Fruit fly (Drosophila melanogaster): ENCODE results near the gene Hmgcr.

Gene Hmgcr

DNA sequence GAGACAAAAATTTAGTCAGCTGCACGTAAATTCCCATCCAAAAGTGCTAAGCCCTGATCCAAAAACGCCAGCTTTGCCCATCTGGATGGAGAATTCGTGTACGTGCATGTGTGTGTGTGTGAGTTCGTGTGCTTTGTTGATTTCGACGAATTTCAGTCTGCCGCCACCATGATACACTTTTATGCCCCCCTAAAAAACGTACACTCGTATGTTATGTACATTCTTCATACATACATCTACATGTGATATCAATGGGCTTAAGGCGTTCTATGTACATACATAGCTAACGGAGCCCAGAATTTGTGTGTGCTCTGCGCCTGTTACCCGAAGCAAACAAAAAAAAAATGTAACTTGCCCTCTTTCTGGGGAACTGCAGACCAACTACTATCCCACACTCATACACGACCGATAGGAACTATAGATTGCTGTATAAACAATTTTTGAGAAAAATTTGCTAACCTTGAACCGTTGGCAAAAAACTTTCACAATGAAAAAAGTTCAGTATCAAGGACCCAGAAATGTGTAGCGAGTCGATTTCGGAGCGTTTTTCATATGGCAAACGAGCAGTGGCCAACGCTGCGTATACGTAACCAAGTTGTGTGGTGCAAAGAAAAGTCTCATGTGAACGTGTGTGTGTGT lies 7.3 kb upstream of the Hmgcr start (continued):
- peak; percentile 46 for TF ChIP-seq CG2678 (tag; optimal IDR thresholded peaks at IDR 0.05)
- peak; percentile 66 for TF ChIP-seq CG18599 (GFP tag; optimal IDR thresholded peaks at IDR 0.05)
- peak; percentile 35 for TF ChIP-seq CG15601 (tag; optimal IDR thresholded peaks at IDR 0.05)
- peak; percentile 2 for TF ChIP-seq Dek (tag; optimal IDR thresholded peaks at IDR 0.05)
- TF ChIP-seq gsb-n (tag; optimal IDR thresholded peaks at IDR 0.05), result no peak
- TF ChIP-seq D19A (tag; optimal IDR thresholded peaks at IDR 0.05), result peak; percentile 38
- TF ChIP-seq zen2 (GFP tag; IDR thresholded peaks at IDR 0.05; ENCODE audit: partially characterized antibody), result no peak
- no peak for TF ChIP-seq CG9215 (GFP tag; IDR thresholded peaks at IDR 0.05)
- TF ChIP-seq Camta (GFP tag; optimal IDR thresholded peaks at IDR 0.05), result no peak
- TF ChIP-seq CG2116 (GFP tag; optimal IDR thresholded peaks at IDR 0.05), result no peak
- TF ChIP-seq btn (GFP tag; optimal IDR thresholded peaks at IDR 0.05), result no peak
- peak; percentile 11 for TF ChIP-seq Blimp-1 (GFP tag; optimal IDR thresholded peaks at IDR 0.05)
- peak; percentile 42 for TF ChIP-seq fd64A (GFP tag; optimal IDR thresholded peaks at IDR 0.05)
- TF ChIP-seq fru (optimal IDR thresholded peaks at IDR 0.05), result no peak
- no peak for TF ChIP-seq tx (GFP tag; optimal IDR thresholded peaks at IDR 0.05)
- peak; percentile 46; the same call in 1 of the 2 replicates for TF ChIP-seq vvl (GFP tag; IDR thresholded peaks at IDR 0.05)
- no peak for TF ChIP-seq CG10147 (GFP tag; optimal IDR thresholded peaks at IDR 0.05)
- no peak for TF ChIP-seq Abd-B (GFP tag; optimal IDR thresholded peaks at IDR 0.05)
- TF ChIP-seq CG9437 (GFP tag; optimal IDR thresholded peaks at IDR 0.05), result peak; percentile 26
- no peak for TF ChIP-seq HLH4C (GFP tag; IDR thresholded peaks at IDR 0.05; ENCODE audit: partially characterized antibody)
- no peak for TF ChIP-seq CG6272 (GFP tag; IDR thresholded peaks at IDR 0.05)
- TF ChIP-seq yki (optimal IDR thresholded peaks at IDR 0.05), result no peak
- TF ChIP-seq CG18476 (GFP tag; optimal IDR thresholded peaks at IDR 0.05), result no peak
- no peak for TF ChIP-seq bowl (GFP tag; IDR thresholded peaks at IDR 0.05)
- TF ChIP-seq CG6175 (GFP tag; IDR thresholded peaks at IDR 0.05), result no peak
- TF ChIP-seq CG4730 (GFP tag; IDR thresholded peaks at IDR 0.05), result no peak
- TF ChIP-seq Hr51 (GFP tag; optimal IDR thresholded peaks at IDR 0.05), result no peak
- TF ChIP-seq CG17359 (tag; optimal IDR thresholded peaks at IDR 0.05), result peak; percentile 18
- TF ChIP-seq CG3281 (GFP tag; optimal IDR thresholded peaks at IDR 0.05), result peak; percentile 33
- no peak for TF ChIP-seq CG7745 (tag; optimal IDR thresholded peaks at IDR 0.05)
- TF ChIP-seq Bteb2 (GFP tag; optimal IDR thresholded peaks at IDR 0.05), result no peak
- no peak for TF ChIP-seq GATAe (GFP tag; conservative IDR thresholded peaks at IDR 0.05)
- TF ChIP-seq CG6813 (GFP tag; optimal IDR thresholded peaks at IDR 0.05), result no peak
- peak; percentile 55 for TF ChIP-seq CG12769 (tag; optimal IDR thresholded peaks at IDR 0.05)
- peak; percentile 81 for TF ChIP-seq sug (tag; optimal IDR thresholded peaks at IDR 0.05)
- peak; percentile 11 for TF ChIP-seq Sox100B (GFP tag; optimal IDR thresholded peaks at IDR 0.05)
- 0 out of 2 replicates have a peak, but pooled peaks have one; percentile 7 for TF ChIP-seq CG17612 (GFP tag; IDR thresholded peaks at IDR 0.05)
- no peak for TF ChIP-seq grn (GFP tag; optimal IDR thresholded peaks at IDR 0.05)
- no peak for TF ChIP-seq sens-2 (GFP tag; IDR thresholded peaks at IDR 0.05)
- no peak for TF ChIP-seq pb (GFP tag; optimal IDR thresholded peaks at IDR 0.05)
- TF ChIP-seq jumu (GFP tag; optimal IDR thresholded peaks at IDR 0.05), result no peak
- peak; percentile 30 for TF ChIP-seq Fer3 (tag; optimal IDR thresholded peaks at IDR 0.05)
- 0 out of 2 replicates have a peak, but pooled peaks have one; percentile 7 for TF ChIP-seq toy (GFP tag; IDR thresholded peaks at IDR 0.05)
- TF ChIP-seq lab (GFP tag; optimal IDR thresholded peaks at IDR 0.05), result peak; percentile 68
- no peak for TF ChIP-seq fd102C (GFP tag; optimal IDR thresholded peaks at IDR 0.05)
- no peak for TF ChIP-seq sisA (GFP tag; IDR thresholded peaks at IDR 0.05)
- peak; percentile 49; the same call in 1 of the 2 replicates for TF ChIP-seq CG7372 (GFP tag; IDR thresholded peaks at IDR 0.05)
- TF ChIP-seq CG3995 (GFP tag; optimal IDR thresholded peaks at IDR 0.05), result no peak
- no peak for TF ChIP-seq ab (GFP tag; optimal IDR thresholded peaks at IDR 0.05)
- TF ChIP-seq nmo (GFP tag; optimal IDR thresholded peaks at IDR 0.05), result no peak
- no peak for TF ChIP-seq h (optimal IDR thresholded peaks at IDR 0.05)
